Worm (Caenorhabditis elegans) whole organism, early embryonic: ENCODE data around the gene cox-5A.

Experiments used
- F13C5.2 ChIP-seq: sonication (generic microtip); optimal IDR thresholded peaks from 2 replicates; lab custom pipeline; 2017; ENCODE audit warnings: mild to moderate bottlenecking, missing genetic modification characterization, inconsistent platforms, missing compliant biosample characterization
- ama-1 ChIP-seq: fragments of 150-350 bp; optimal IDR thresholded peaks from 2 replicates; lab custom pipeline; 2014
- ets-7 ChIP-seq: sonication (generic microtip); optimal IDR thresholded peaks from 2 replicates; lab custom pipeline; 2016; ENCODE audit warnings: missing genotype, missing genetic modification characterization, missing compliant biosample characterization
- flt-1 ChIP-seq: fragments of 200-800 bp; sonication (Bioruptor generic); IDR thresholded peaks from 2 replicates; pipeline ENCODE4 v1.3.6; 2022; ENCODE audit warnings: missing genetic modification characterization, missing compliant biosample characterization
- hmg-4 ChIP-seq: fragments of 200-800 bp; sonication (Bioruptor generic); optimal IDR thresholded peaks from 2 replicates; lab custom pipeline; 2018; ENCODE audit warnings: mild to moderate bottlenecking, missing genetic modification characterization, missing compliant biosample characterization
- scrt-1 ChIP-seq: fragments of 200-800 bp; sonication (Bioruptor generic); IDR thresholded peaks from 2 replicates; pipeline ENCODE4 v1.3.6; 2022; ENCODE audit warnings: missing genetic modification characterization, missing compliant biosample characterization
- tbx-37 ChIP-seq: fragments of 200-800 bp; sonication (Bioruptor generic); conservative IDR thresholded peaks from 2 replicates; pipeline ENCODE4 v1.3.6; 2022; ENCODE audit warnings: missing genetic modification reagents, missing genetic modification characterization, missing compliant biosample characterization

- no peak for TF ChIP-seq scrt-1 (GFP tag; lab: Robert Waterston, UW)
- no peak for TF ChIP-seq ama-1 (lab: Kevin White, UChicago)
- TF ChIP-seq hmg-4, result no peak
- TF ChIP-seq ets-7 (tag; lab: Kevin White, UChicago), result no peak
- TF ChIP-seq flt-1 (GFP tag; lab: Robert Waterston, UW), result no peak
- TF ChIP-seq F13C5.2 (tag; lab: Kevin White, UChicago), result no peak
- TF ChIP-seq tbx-37 (GFP tag; lab: Robert Waterston, UW), result no peak
Observed at ce11 chrIII:12916459-12916858, 11.2 kb downstream of the cox-5A start.
